Fruit fly (Drosophila melanogaster) whole organism, embryonic: ENCODE results near the gene mwh.

Source experiments
- Adf1 ChIP-seq: fragments of 200-800 bp; sonication (Bioruptor generic); IDR thresholded peaks from 2 replicates; pipeline ENCODE4 v1.3.6; 2022; ENCODE audit warnings: missing biosample characterization, missing genetic modification characterization
- CG10209 ChIP-seq: fragments of 200-800 bp; sonication (Bioruptor generic); optimal IDR thresholded peaks from 3 replicates; lab custom pipeline; 2017; ENCODE audit warnings: missing biosample characterization, mild to moderate bottlenecking, missing genetic modification characterization, missing genetic modification reagents
- CG11085 ChIP-seq: fragments of 200-800 bp; sonication (Bioruptor generic); IDR thresholded peaks from 2 replicates; pipeline ENCODE4 v1.3.6; 2022; ENCODE audit warnings: missing biosample characterization, missing genetic modification characterization
- CG11456 ChIP-seq: fragments of 200-800 bp; sonication (Bioruptor generic); IDR thresholded peaks from 3 replicates; pipeline ENCODE4 v1.3.6; 2022; ENCODE audit warnings: missing biosample characterization, missing genetic modification characterization
- CG11695 ChIP-seq: fragments of 200-800 bp; sonication (Bioruptor generic); IDR thresholded peaks from 3 replicates; pipeline ENCODE4 v1.3.6; 2022; ENCODE audit warnings: missing biosample characterization, missing genetic modification characterization
- CG15601 ChIP-seq: fragments of 200-800 bp; sonication (Bioruptor generic); optimal IDR thresholded peaks from 3 replicates; lab custom pipeline; 2019; ENCODE audit warnings: missing biosample characterization, mild to moderate bottlenecking, missing genetic modification characterization, moderate library complexity
- CG1602 ChIP-seq: fragments of 200-800 bp; sonication (Bioruptor generic); optimal IDR thresholded peaks from 3 replicates; lab custom pipeline; 2016; ENCODE audit warnings: missing biosample characterization, missing genetic modification characterization
- CG1603 ChIP-seq: fragments of 200-800 bp; sonication (Bioruptor generic); optimal IDR thresholded peaks from 2 replicates; lab custom pipeline; 2019; ENCODE audit warnings: missing biosample characterization, mild to moderate bottlenecking, missing genetic modification characterization, moderate library complexity
- CG16779 ChIP-seq: fragments of 200-800 bp; sonication (Bioruptor generic); IDR thresholded peaks from 2 replicates; pipeline ENCODE4 v1.3.6; 2022; ENCODE audit warnings: missing biosample characterization, missing genetic modification characterization
- CG17186 ChIP-seq: fragments of 200-800 bp; sonication (Bioruptor generic); optimal IDR thresholded peaks from 3 replicates; lab custom pipeline; 2017; ENCODE audit warnings: missing biosample characterization, missing genetic modification reagents, missing genetic modification characterization
- CG17912 ChIP-seq: fragments of 200-800 bp; sonication (Bioruptor generic); optimal IDR thresholded peaks from 2 replicates; lab custom pipeline; 2018; ENCODE audit warnings: missing biosample characterization, mild to moderate bottlenecking, missing genetic modification characterization
- CG2199 ChIP-seq: fragments of 200-800 bp; sonication (Bioruptor generic); IDR thresholded peaks from 3 replicates; pipeline ENCODE4 v1.3.6; 2022; ENCODE audit warnings: missing biosample characterization, missing genetic modification characterization
- CG32767 ChIP-seq: fragments of 200-800 bp; sonication (Bioruptor generic); IDR thresholded peaks from 2 replicates; pipeline ENCODE4 v1.3.6; 2022; ENCODE audit warnings: missing biosample characterization, missing genetic modification characterization
- CG34224 ChIP-seq: fragments of 200-800 bp; sonication (Bioruptor generic); IDR thresholded peaks from 3 replicates; pipeline ENCODE4 v1.3.6; 2022; ENCODE audit warnings: missing biosample characterization, missing genetic modification characterization; ENCODE audit not compliant: partially characterized antibody
- CG4617 ChIP-seq: fragments of 200-800 bp; sonication (Bioruptor generic); optimal IDR thresholded peaks from 3 replicates; lab custom pipeline; 2016; ENCODE audit warnings: missing biosample characterization, missing genetic modification characterization, borderline replicate concordance
- CG5245 ChIP-seq: fragments of 200-800 bp; sonication (Bioruptor generic); optimal IDR thresholded peaks from 3 replicates; lab custom pipeline; 2016; ENCODE audit warnings: missing biosample characterization, missing genetic modification characterization
- CG6272 ChIP-seq: fragments of 200-800 bp; sonication (Bioruptor generic); IDR thresholded peaks from 2 replicates; pipeline ENCODE4 v1.3.6; 2022; ENCODE audit warnings: missing biosample characterization, missing genetic modification characterization
- CG7786 ChIP-seq: fragments of 200-800 bp; sonication (Bioruptor generic); optimal IDR thresholded peaks from 2 replicates; lab custom pipeline; 2016; ENCODE audit warnings: missing biosample characterization, missing genetic modification characterization
- CG7963 ChIP-seq: fragments of 200-800 bp; sonication (Bioruptor generic); IDR thresholded peaks from 3 replicates; pipeline ENCODE4 v1.3.6; 2022; ENCODE audit warnings: missing biosample characterization, missing genetic modification characterization; ENCODE audit not compliant: partially characterized antibody
- CG9797 ChIP-seq: fragments of 200-800 bp; sonication (Bioruptor generic); optimal IDR thresholded peaks from 3 replicates; lab custom pipeline; 2018; ENCODE audit warnings: missing biosample characterization, mild to moderate bottlenecking, missing genetic modification characterization
- Fer1 ChIP-seq: fragments of 200-800 bp; sonication (Bioruptor generic); optimal IDR thresholded peaks from 2 replicates; lab custom pipeline; 2017; ENCODE audit warnings: missing biosample characterization, mild to moderate bottlenecking, missing genetic modification characterization
- Fer3 ChIP-seq: fragments of 200-800 bp; sonication (Bioruptor generic); optimal IDR thresholded peaks from 2 replicates; lab custom pipeline; 2018; ENCODE audit warnings: missing biosample characterization, mild to moderate bottlenecking, missing genetic modification characterization, moderate library complexity
- HHEX ChIP-seq: fragments of 200-800 bp; sonication (Bioruptor generic); optimal IDR thresholded peaks from 3 replicates; lab custom pipeline; 2017; ENCODE audit warnings: missing biosample characterization, mild to moderate bottlenecking, missing genetic modification characterization, missing genetic modification reagents
- Hand ChIP-seq: fragments of 200-800 bp; sonication (Bioruptor generic); optimal IDR thresholded peaks from 2 replicates; lab custom pipeline; 2017; ENCODE audit warnings: mild to moderate bottlenecking, missing biosample characterization, missing genetic modification reagents, missing genetic modification characterization
- Mad ChIP-seq: fragments of 200-800 bp; sonication (Bioruptor generic); optimal IDR thresholded peaks from 2 replicates; lab custom pipeline; 2016; ENCODE audit warnings: missing biosample characterization, missing genetic modification characterization
- NFAT ChIP-seq: fragments of 200-800 bp; sonication (Bioruptor generic); IDR thresholded peaks from 2 replicates; pipeline ENCODE4 v1.3.6; 2022; ENCODE audit warnings: missing biosample characterization, missing genetic modification characterization
- Neu2 ChIP-seq: fragments of 200-800 bp; sonication (Bioruptor generic); optimal IDR thresholded peaks from 3 replicates; lab custom pipeline; 2016; ENCODE audit warnings: missing biosample characterization, missing genetic modification characterization, borderline replicate concordance
- NfI ChIP-seq: fragments of 200-800 bp; sonication (Bioruptor generic); optimal IDR thresholded peaks from 3 replicates; lab custom pipeline; 2018; ENCODE audit warnings: missing biosample characterization, mild to moderate bottlenecking, missing genetic modification characterization, moderate library complexity
- Scr ChIP-seq: fragments of 200-800 bp; sonication (Bioruptor generic); IDR thresholded peaks from 2 replicates; pipeline ENCODE4 v1.3.6; 2022; ENCODE audit warnings: missing biosample characterization, missing genetic modification characterization; ENCODE audit not compliant: partially characterized antibody
- Side ChIP-seq: fragments of 200-800 bp; sonication (Bioruptor generic); optimal IDR thresholded peaks from 2 replicates; lab custom pipeline; 2016; ENCODE audit warnings: missing biosample characterization, missing genetic modification characterization
- ara ChIP-seq: fragments of 200-800 bp; sonication (Bioruptor generic); IDR thresholded peaks from 2 replicates; pipeline ENCODE4 v1.3.6; 2022; ENCODE audit warnings: missing biosample characterization, missing genetic modification characterization
- ash1 ChIP-seq: fragments of 200-800 bp; sonication (Bioruptor generic); optimal IDR thresholded peaks from 2 replicates; lab custom pipeline; 2018; ENCODE audit warnings: missing biosample characterization, mild to moderate bottlenecking, missing genetic modification characterization
- ato ChIP-seq: fragments of 200-800 bp; sonication (Bioruptor generic); IDR thresholded peaks from 2 replicates; pipeline ENCODE4 v1.3.6; 2022; ENCODE audit warnings: missing biosample characterization, missing genetic modification characterization; ENCODE audit not compliant: partially characterized antibody
- bigmax ChIP-seq: fragments of 200-800 bp; sonication (Bioruptor generic); optimal IDR thresholded peaks from 2 replicates; lab custom pipeline; 2018; ENCODE audit warnings: missing biosample characterization, mild to moderate bottlenecking, missing genetic modification characterization
- cad ChIP-seq: fragments of >200 bp; optimal IDR thresholded peaks from 2 replicates; lab custom pipeline; 2017; ENCODE audit warnings: missing biosample characterization, missing genetic modification characterization
- chn ChIP-seq: fragments of 200-800 bp; sonication (Bioruptor generic); optimal IDR thresholded peaks from 2 replicates; lab custom pipeline; 2016; ENCODE audit warnings: missing biosample characterization, missing genetic modification characterization
- fd96Cb ChIP-seq: fragments of 200-800 bp; sonication (Bioruptor generic); optimal IDR thresholded peaks from 2 replicates; lab custom pipeline; 2018; ENCODE audit warnings: missing biosample characterization, mild to moderate bottlenecking, missing genetic modification characterization, moderate library complexity
- fru ChIP-seq: fragments of >200 bp; optimal IDR thresholded peaks from 2 replicates; lab custom pipeline; 2017
- h ChIP-seq: fragments of >200 bp; optimal IDR thresholded peaks from 2 replicates; lab custom pipeline; 2017
- klu ChIP-seq: fragments of 200-800 bp; sonication (Bioruptor generic); IDR thresholded peaks from 2 replicates; pipeline ENCODE4 v1.3.6; 2022; ENCODE audit warnings: missing biosample characterization, missing genetic modification characterization
- lbe ChIP-seq: fragments of 200-800 bp; sonication (Bioruptor generic); optimal IDR thresholded peaks from 2 replicates; lab custom pipeline; 2016; ENCODE audit warnings: missing biosample characterization, mild to moderate bottlenecking, missing genetic modification characterization
- mld ChIP-seq: fragments of 200-800 bp; sonication (Bioruptor generic); IDR thresholded peaks from 3 replicates; pipeline ENCODE4 v1.3.6; 2022; ENCODE audit warnings: missing biosample characterization, missing genetic modification characterization; ENCODE audit not compliant: partially characterized antibody
- nerfin-2 ChIP-seq: fragments of 200-800 bp; sonication (Bioruptor generic); IDR thresholded peaks from 2 replicates; pipeline ENCODE4 v1.3.6; 2022; ENCODE audit warnings: missing biosample characterization, missing genetic modification characterization; ENCODE audit not compliant: partially characterized antibody
- pnt ChIP-seq: fragments of 200-800 bp; sonication (Bioruptor generic); optimal IDR thresholded peaks from 3 replicates; lab custom pipeline; 2016; ENCODE audit warnings: missing biosample characterization, missing genetic modification characterization
- pros ChIP-seq: fragments of 200-800 bp; sonication (Bioruptor generic); optimal IDR thresholded peaks from 3 replicates; lab custom pipeline; 2019; ENCODE audit warnings: missing biosample characterization, mild to moderate bottlenecking, missing genetic modification characterization, moderate library complexity
- psq ChIP-seq: fragments of 200-800 bp; sonication (Bioruptor generic); optimal IDR thresholded peaks from 2 replicates; lab custom pipeline; 2017; ENCODE audit warnings: missing biosample characterization, missing genetic modification characterization
- repo ChIP-seq: fragments of 200-800 bp; sonication (Bioruptor generic); optimal IDR thresholded peaks from 2 replicates; lab custom pipeline; 2016; ENCODE audit warnings: missing biosample characterization, missing genetic modification characterization
- run ChIP-seq: fragments of 200-800 bp; sonication (Bioruptor generic); optimal IDR thresholded peaks from 3 replicates; lab custom pipeline; 2018; ENCODE audit warnings: missing biosample characterization, mild to moderate bottlenecking, missing genetic modification characterization
- slp2 ChIP-seq: fragments of 200-800 bp; sonication (Bioruptor generic); optimal IDR thresholded peaks from 2 replicates; lab custom pipeline; 2016; ENCODE audit warnings: missing biosample characterization, missing genetic modification characterization
- tll ChIP-seq, 2 experiments: fragments of 200-800 bp in 1 of 2; fragments of >200 bp in 1 of 2; sonication (Bioruptor generic) in 1 of 2; optimal IDR thresholded peaks; 2 replicates each; lab custom pipeline; 2017 to 2019; ENCODE audit warnings: missing biosample characterization in 2 of 2, missing genetic modification characterization in 2 of 2, mild to moderate bottlenecking in 1 of 2, moderate library complexity in 1 of 2
- toy ChIP-seq: fragments of 200-800 bp; sonication (Bioruptor generic); IDR thresholded peaks from 2 replicates; pipeline ENCODE4 v1.3.6; 2022; ENCODE audit warnings: missing biosample characterization, missing genetic modification characterization

Gene mwh

dm6 chr3L:1151691-1152090 lies 48.9 kb upstream of the mwh start (continued):
- TF ChIP-seq CG17186 (GFP tag; lab: Kevin White, UChicago) (no peak), NfI (peak; percentile 45), mld (GFP tag; lab: Robert Waterston, UW) (no peak), Mad (no peak), Scr (GFP tag; lab: Robert Waterston, UW) (no peak), cad (GFP tag; lab: Kevin White, UChicago) (no peak), CG7963 (GFP tag; lab: Robert Waterston, UW) (no peak), slp2 (GFP tag; lab: Kevin White, UChicago) (no peak), Fer1 (no peak), CG32767 (GFP tag; lab: Robert Waterston, UW) (peak; percentile 47; the same call in 1 of the 2 replicates), klu (GFP tag; lab: Robert Waterston, UW) (peak; percentile 50; the same call in 1 of the 2 replicates), CG4617 (GFP tag; lab: Kevin White, UChicago) (no peak), nerfin-2 (no peak), Side (no peak), run (tag; lab: Kevin White, UChicago) (no peak), lbe (no peak), ara (GFP tag; lab: Robert Waterston, UW) (peak; percentile 59; the same call in 1 of the 2 replicates), Fer3 (tag; lab: Kevin White, UChicago) (peak; percentile 26), fru (no peak), Adf1 (GFP tag; lab: Robert Waterston, UW) (0 out of 2 replicates have a peak, but pooled peaks have one; percentile 9), CG16779 (no peak), CG6272 (GFP tag; lab: Robert Waterston, UW) (peak; percentile 51), repo (GFP tag; lab: Kevin White, UChicago) (no peak), CG10209 (GFP tag; lab: Kevin White, UChicago) (peak; percentile 30), CG34224 (GFP tag; lab: Robert Waterston, UW) (no peak), pnt (no peak), CG9797 (no peak), CG11695 (GFP tag; lab: Robert Waterston, UW) (peak; percentile 43; the same call in 1 of the 3 replicates), psq (GFP tag; lab: Kevin White, UChicago) (no peak), CG1602 (GFP tag; lab: Kevin White, UChicago) (no peak), CG17912 (no peak), CG1603 (tag; lab: Kevin White, UChicago) (peak; percentile 32), CG11085 (0 out of 2 replicates have a peak, but pooled peaks have one; percentile 55), CG5245 (GFP tag; lab: Kevin White, UChicago) (no peak), ash1 (no peak), pros (GFP tag; lab: Kevin White, UChicago) (no peak), fd96Cb (peak; percentile 25), HHEX (GFP tag; lab: Kevin White, UChicago) (peak; percentile 50), CG7786 (no peak), bigmax (GFP tag; lab: Kevin White, UChicago) (no peak), toy (GFP tag; lab: Robert Waterston, UW) (no peak), CG15601 (tag; lab: Kevin White, UChicago) (no peak), Neu2 (GFP tag; lab: Kevin White, UChicago) (no peak), CG2199 (GFP tag; lab: Robert Waterston, UW) (no peak), tll (GFP tag; optimal IDR thresholded peaks at IDR 0.05; lab: Kevin White, UChicago) (no peak), ato (GFP tag; lab: Robert Waterston, UW) (no peak), Hand (peak; percentile 5), NFAT (peak; percentile 59), chn (GFP tag; lab: Kevin White, UChicago) (no peak), h (lab: Kevin White, UChicago) (no peak), CG11456 (GFP tag; lab: Robert Waterston, UW) (peak; percentile 61; the same call in 2 of the 3 replicates)
